Worm (Caenorhabditis elegans): Measurements from ENCODE around the gene cgt-1.

cgt-1 gene

ce11 chrV:15915307-15915706 is 26.7 kb upstream of the cgt-1 start:
- TF ChIP-seq tbx-7 (tag; optimal IDR thresholded peaks at IDR 0.05) (no peak), ceh-34 (tag; optimal IDR thresholded peaks at IDR 0.05) (no peak)

ce11 chrV:15914774-15915173 is 26.1 kb upstream of the cgt-1 start:
- TF ChIP-seq syd-9 (tag; optimal IDR thresholded peaks at IDR 0.05) = no peak
- no peak for TF ChIP-seq unc-42 (tag; optimal IDR thresholded peaks at IDR 0.05)
- TF ChIP-seq F13H6.1 (tag; optimal IDR thresholded peaks at IDR 0.05) = no peak
- TF ChIP-seq che-1 (tag; optimal IDR thresholded peaks at IDR 0.05) = no peak
- TF ChIP-seq fkh-6 (tag; optimal IDR thresholded peaks at IDR 0.05) = no peak
- no peak for TF ChIP-seq unc-86 (tag; optimal IDR thresholded peaks at IDR 0.05)
- no peak for TF ChIP-seq K02D7.2 (tag; optimal IDR thresholded peaks at IDR 0.05)
- TF ChIP-seq ceh-22 (tag; optimal IDR thresholded peaks at IDR 0.05) = no peak
- no peak for TF ChIP-seq dve-1 (tag; optimal IDR thresholded peaks at IDR 0.05)
- TF ChIP-seq eyg-1 (tag; optimal IDR thresholded peaks at IDR 0.05) = no peak
- TF ChIP-seq ceh-9 (tag; optimal IDR thresholded peaks at IDR 0.05) = no peak
- TF ChIP-seq elt-4 (tag; optimal IDR thresholded peaks at IDR 0.05) = no peak
- TF ChIP-seq pax-1 (tag; optimal IDR thresholded peaks at IDR 0.05) = no peak
- TF ChIP-seq pros-1 (tag; optimal IDR thresholded peaks at IDR 0.05) = no peak
- no peak for TF ChIP-seq nfya-1 (tag; optimal IDR thresholded peaks at IDR 0.05)

DNA sequence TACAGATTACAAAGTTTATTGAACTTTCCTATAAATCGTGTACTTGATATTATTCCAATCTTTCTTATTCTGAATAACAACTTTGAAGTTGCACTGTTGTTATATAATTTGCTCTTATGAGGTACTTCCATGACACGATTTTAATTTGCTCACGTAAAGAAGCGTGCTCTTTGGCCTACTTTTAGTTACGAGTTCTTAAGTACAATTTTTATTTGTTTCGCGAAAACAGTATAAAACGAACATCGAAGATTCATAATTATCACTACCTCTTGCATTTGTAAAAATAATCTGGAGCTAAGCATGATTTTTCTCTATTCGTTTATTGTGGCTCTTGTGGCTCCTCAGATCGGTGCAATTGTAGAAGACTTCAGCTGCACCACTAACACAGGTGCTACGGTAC is 25.1 kb upstream of the cgt-1 start, which contains the start of gene F35E8.7:
TSS of gene F35E8.7 (plus strand) at position 301 of the 400 bp plus-strand sequence.
- TF ChIP-seq C08G9.2 (tag; optimal IDR thresholded peaks at IDR 0.05) (no peak), eyg-1 (tag; optimal IDR thresholded peaks at IDR 0.05) (no peak), hlh-13 (GFP tag; optimal IDR thresholded peaks at IDR 0.05) (no peak), ceh-18 (tag; optimal IDR thresholded peaks at IDR 0.05) (no peak), ceh-48 (tag; optimal IDR thresholded peaks at IDR 0.05) (no peak), npax-4 (tag; optimal IDR thresholded peaks at IDR 0.05) (no peak), pqm-1 (tag; optimal IDR thresholded peaks at IDR 0.05) (no peak), pat-9 (tag; optimal IDR thresholded peaks at IDR 0.05) (no peak), K09A11.1 (tag; optimal IDR thresholded peaks at IDR 0.05; ENCODE audit: insufficient read depth) (no peak), lin-11 (tag; optimal IDR thresholded peaks at IDR 0.05) (no peak), hlh-8 (tag; optimal IDR thresholded peaks at IDR 0.05) (no peak), ceh-34 (tag; optimal IDR thresholded peaks at IDR 0.05) (no peak), elt-4 (tag; optimal IDR thresholded peaks at IDR 0.05) (no peak), lim-6 (tag; optimal IDR thresholded peaks at IDR 0.05) (no peak), hlh-15 (tag; optimal IDR thresholded peaks at IDR 0.05) (no peak), mec-3 (tag; optimal IDR thresholded peaks at IDR 0.05; ENCODE audit: borderline replicate concordance) (no peak)

ce11 chrV:15912677-15913076 is 24.0 kb upstream of the cgt-1 start:
- TF ChIP-seq ceh-2 (tag; optimal IDR thresholded peaks at IDR 0.05) = no peak
- no peak for TF ChIP-seq nhr-232 (tag; optimal IDR thresholded peaks at IDR 0.05)
- TF ChIP-seq pha-4 (tag; optimal IDR thresholded peaks at IDR 0.05) = no peak
- TF ChIP-seq odd-2 (tag; optimal IDR thresholded peaks at IDR 0.05) = no peak
- TF ChIP-seq tbx-2 (tag; optimal IDR thresholded peaks at IDR 0.05) = no peak
- no peak for TF ChIP-seq T23F11.4 (GFP tag; optimal IDR thresholded peaks at IDR 0.05)
- TF ChIP-seq ceh-24 (tag; optimal IDR thresholded peaks at IDR 0.05) = no peak
- TF ChIP-seq che-1 (tag; optimal IDR thresholded peaks at IDR 0.05) = no peak
- TF ChIP-seq ceh-31 (tag; optimal IDR thresholded peaks at IDR 0.05) = no peak
- no peak for TF ChIP-seq unc-42 (tag; optimal IDR thresholded peaks at IDR 0.05)
